Fruit fly (Drosophila melanogaster): ENCODE measurements around the gene dpr14.

The dpr14 gene

DNA sequence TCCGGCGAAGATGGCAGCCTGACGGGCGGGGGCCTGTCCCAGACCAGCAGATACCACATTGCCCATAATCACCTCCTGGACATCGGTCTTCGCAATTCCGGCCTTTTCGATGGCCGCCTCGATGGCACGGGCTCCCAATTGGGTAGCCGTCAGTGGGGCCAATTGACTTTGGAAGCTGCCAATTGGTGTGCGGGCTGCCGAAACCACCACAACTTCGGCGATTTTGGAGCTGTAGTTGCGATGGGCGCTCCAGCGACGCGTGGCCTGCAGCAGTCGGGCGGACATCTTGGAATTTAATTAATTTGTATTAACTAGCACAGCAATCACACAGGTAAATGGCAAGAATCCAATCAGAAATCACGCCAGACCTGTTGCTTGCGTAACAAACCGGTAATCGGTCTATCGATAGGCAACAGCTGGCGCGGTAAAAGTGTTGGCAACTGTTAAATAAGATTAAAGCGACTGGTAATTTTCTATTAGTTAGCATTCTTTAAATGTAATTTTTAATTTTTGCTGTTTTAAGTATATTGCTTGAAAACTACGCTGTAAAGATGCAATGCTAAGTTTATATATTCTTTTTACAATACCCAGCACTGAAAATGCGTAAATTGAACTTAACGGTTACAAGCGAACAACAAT is 19.6 kb downstream of the dpr14 start, which contains the start of gene Acat1:
Acat1 (minus strand) TSS at position 400 of the 639 bp plus-strand sequence.
- TF ChIP-seq CG17801 (GFP tag; optimal IDR thresholded peaks at IDR 0.05; ENCODE audit: partially characterized antibody) = peak; percentile 84

DNA sequence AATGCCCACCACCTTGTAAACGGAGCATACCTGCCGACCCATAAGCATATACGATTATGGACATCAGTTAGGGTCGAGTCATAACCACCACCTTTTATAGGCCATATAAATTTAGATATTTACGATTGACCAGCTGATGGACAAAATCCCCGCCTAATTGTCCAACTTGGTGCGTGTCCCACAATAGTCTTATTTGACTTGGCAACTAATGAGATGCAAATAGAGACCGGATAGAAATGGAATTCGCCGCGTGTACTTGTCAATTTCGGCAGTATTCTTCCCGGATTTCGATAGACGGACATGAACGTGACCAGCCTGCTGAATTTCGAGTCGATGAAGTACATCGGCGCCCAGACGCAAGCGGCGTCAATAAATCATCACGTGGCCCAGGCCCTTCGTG is 23.7 kb downstream of the dpr14 start, which contains the start of gene Ir7g:
Ir7g (plus strand) TSS at position 301 of the 400 bp plus-strand sequence.
- TF ChIP-seq CG17801 (GFP tag; optimal IDR thresholded peaks at IDR 0.05; ENCODE audit: partially characterized antibody) = no peak

DNA sequence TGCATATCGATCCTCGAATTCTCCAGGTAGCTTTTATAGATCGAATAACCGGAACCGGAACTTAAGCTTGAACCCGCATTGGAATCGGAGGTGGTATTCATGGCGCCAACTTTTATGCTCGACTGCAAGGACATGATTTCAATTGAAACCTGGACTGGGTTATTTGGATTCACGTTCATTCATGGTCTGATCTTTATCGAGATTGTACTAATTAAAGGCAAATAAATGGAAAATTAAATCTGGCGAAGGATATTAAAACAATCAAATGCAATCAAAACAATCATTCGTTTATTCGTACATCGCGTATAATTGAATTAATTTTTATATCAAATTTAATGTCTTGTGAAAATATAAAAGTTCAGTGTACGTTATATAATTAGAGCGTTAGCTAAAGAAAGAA is 24.2 kb downstream of the dpr14 start, which contains the start of gene Ir7f:
Ir7f (minus strand) TSS at position 101 of the 400 bp plus-strand sequence.
- no peak for TF ChIP-seq CG17801 (GFP tag; optimal IDR thresholded peaks at IDR 0.05; ENCODE audit: partially characterized antibody)

DNA sequence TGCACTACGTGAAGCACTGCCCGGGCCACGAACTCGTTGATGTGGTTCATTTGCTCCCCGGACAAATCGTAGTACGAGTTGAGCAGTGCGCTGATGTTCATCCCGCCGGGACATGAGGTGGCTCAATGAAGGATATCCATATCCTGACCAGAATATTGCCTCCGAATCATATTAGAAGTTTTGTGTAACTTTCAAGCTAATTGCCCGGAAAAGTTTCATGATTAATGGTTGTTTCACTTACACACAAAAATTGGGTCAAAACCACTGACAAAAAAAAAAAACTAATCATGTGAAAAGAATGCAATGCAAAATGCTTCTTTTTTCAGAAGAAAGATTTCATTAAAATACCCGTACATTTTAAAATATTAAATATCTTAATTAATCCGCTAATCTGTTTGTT is 26.5 kb downstream of the dpr14 start, which contains the start of gene Ir7e:
Ir7e (minus strand) TSS at position 101 of the 400 bp plus-strand sequence.
- no peak for TF ChIP-seq CG17801 (GFP tag; optimal IDR thresholded peaks at IDR 0.05; ENCODE audit: partially characterized antibody)

DNA sequence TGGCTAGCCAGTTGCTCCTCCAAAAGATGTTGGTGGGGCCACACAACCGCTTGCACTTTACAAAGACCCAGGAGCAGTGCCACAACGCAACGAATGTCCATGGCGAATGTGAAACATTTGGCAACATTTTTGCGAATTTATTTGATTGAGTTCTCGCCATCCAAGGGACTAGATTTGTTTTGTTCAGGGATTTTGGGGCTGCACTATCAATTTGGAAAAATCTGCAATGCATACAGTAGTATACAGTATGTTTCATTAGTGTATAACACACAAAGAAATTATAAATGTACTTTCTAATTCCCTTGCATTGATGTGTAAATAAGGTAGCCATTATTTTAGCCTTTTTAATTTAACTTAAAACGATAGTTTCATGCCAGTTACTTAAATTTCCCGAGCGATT is 29.4 kb downstream of the dpr14 start, which contains the start of gene Ir7d:
Ir7d (minus strand) TSS at position 101 of the 400 bp plus-strand sequence.
- no peak for TF ChIP-seq CG17801 (GFP tag; optimal IDR thresholded peaks at IDR 0.05; ENCODE audit: partially characterized antibody)

DNA sequence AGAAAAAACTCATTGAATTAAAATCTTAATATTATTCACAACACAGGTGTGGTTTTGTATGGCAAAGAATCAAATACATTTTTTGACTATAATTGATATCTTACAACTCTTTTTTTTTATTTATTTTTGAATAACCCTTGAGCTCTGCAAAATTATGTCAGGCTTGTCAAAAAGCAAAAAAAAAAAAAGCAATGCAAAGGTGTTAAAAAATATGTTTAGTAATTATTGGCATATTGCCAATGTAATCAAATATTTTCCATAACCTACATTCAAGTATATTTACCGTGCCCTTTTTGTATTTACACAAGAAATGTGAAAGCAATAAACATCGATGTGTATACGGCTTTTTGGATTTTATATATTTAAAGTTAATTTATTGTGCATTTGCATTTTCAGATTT is 34.0 kb downstream of the dpr14 start, which contains the start of gene Ir7c:
Ir7c (plus strand) TSS at position 301 of the 400 bp plus-strand sequence.
- TF ChIP-seq CG17801 (GFP tag; optimal IDR thresholded peaks at IDR 0.05; ENCODE audit: partially characterized antibody) = no peak

DNA sequence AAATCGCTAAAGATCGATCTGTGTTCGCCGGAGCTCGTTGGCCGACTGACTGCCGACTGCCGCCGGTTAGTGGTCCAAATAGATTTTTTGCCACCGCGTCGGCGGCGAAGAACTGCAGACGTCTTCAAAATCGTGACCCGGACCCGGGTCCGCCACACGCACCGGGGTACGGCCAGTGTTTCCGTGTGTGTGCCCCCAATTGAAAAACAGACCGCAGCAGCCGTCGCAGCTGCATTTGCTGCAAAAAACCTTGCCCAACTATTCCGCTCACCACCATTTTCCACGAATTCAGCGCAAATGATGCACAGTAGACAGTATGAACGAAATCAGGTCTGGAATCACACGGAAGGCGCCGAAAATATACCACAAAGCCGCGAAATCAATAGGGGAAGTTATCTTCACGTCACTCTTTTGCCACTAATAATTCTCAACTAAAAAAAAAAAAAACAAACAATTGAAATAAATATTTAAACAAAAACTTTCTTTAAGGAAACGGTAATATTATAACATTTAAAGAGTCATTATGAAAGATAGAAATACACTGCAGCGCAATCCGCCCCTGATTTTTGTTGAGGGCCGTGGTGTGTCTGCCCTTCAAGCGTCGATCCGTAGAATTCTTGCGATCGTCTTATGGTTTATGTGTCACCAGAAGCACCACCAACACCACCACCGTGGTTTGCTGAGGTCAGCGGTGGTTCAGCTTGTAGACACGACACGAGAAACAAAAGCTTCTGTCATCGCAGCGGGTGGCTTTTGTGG is 34.7 kb downstream of the dpr14 start, which contains the start of gene dec:
dec (minus strand) TSS at position 51 of the 759 bp plus-strand sequence.
- peak; percentile 74 for TF ChIP-seq CG17801 (GFP tag; optimal IDR thresholded peaks at IDR 0.05; ENCODE audit: partially characterized antibody)

DNA sequence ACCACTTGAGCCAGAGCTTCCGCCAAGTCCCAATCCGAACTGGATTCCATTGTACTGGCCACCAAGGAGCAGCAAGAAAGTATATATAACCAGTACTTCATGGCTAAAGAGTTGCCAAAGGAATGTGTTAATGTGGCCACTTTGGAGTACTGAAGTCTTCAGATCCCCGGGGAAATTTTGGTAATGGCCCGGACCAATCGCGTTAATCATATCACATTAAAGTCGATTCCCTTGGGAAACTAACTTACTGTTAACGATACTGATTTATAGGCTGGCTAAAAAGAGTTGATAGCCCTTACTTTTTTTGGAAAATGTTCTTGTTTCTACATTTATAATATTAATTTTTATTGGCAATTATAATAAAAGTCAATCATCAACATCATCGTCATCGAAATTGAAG is 41.2 kb downstream of the dpr14 start, which contains the start of gene Ir7b:
Ir7b (minus strand) TSS at position 101 of the 400 bp plus-strand sequence.
- TF ChIP-seq CG17801 (GFP tag; optimal IDR thresholded peaks at IDR 0.05; ENCODE audit: partially characterized antibody) = no peak

DNA sequence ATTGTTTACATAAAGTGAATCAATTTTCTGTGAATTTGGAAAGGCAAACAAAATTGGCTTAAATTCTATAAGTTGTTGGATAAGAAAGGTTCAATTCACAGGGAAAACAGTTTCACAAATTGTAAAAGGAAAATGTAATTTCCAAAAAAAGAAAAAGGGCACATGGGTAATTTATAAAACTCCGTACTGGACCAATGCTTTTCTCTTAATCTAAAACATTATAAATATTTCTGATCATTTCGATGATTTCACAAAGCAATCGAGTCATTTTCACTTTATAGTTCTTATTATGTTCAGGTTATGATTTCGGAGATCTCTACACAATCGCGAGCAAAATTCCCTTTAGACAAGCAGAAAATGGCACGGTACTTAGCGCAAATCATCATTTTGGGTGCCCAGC is 50.2 kb downstream of the dpr14 start, which contains the start of gene CG1409:
CG1409 (plus strand) TSS at position 301 of the 400 bp plus-strand sequence.
- no peak for TF ChIP-seq CG17801 (GFP tag; optimal IDR thresholded peaks at IDR 0.05; ENCODE audit: partially characterized antibody)

DNA sequence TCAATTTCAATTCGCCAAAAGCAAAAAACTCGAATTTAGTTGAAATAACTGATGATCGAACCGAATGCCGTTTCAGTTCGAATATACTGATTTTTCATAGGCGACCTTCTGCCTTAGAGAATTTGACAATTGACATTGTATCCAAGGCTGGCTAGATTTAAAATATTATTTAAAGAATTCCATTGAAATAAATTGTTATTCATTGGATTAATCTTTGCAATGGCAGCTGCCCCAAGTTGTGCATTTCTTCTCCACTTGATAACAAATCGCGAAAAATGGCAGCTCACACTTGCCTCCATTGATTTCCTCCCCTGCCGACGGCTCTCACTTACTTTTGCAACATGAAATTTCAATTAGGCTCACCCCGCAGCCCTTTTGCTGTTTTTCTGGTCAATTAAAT is 53.9 kb downstream of the dpr14 start, which contains the start of gene CG10920:
CG10920 (minus strand) TSS at position 101 of the 400 bp plus-strand sequence.
- no peak for TF ChIP-seq CG17801 (GFP tag; optimal IDR thresholded peaks at IDR 0.05; ENCODE audit: partially characterized antibody)
